Fruit fly (Drosophila melanogaster) whole organism, wandering third instar larva: ENCODE results near the gene CG44153.

Experiments
- Abd-B ChIP-seq: fragments of >200 bp; optimal IDR thresholded peaks from 2 replicates; lab custom pipeline; 2017; ENCODE audit warnings: missing biosample characterization, missing genetic modification characterization
- CG9705 ChIP-seq: fragments of 200-800 bp; sonication (Bioruptor generic); optimal IDR thresholded peaks from 2 replicates; lab custom pipeline; 2018; ENCODE audit warnings: missing biosample characterization, mild to moderate bottlenecking, missing genetic modification characterization
- CrebA ChIP-seq: fragments of 200-800 bp; sonication (Bioruptor generic); optimal IDR thresholded peaks from 2 replicates; lab custom pipeline; 2016; ENCODE audit warnings: missing biosample characterization, mild to moderate bottlenecking, missing genetic modification characterization, borderline replicate concordance
- Dfd ChIP-seq: fragments of >200 bp; optimal IDR thresholded peaks from 2 replicates; lab custom pipeline; 2017; ENCODE audit warnings: missing biosample characterization, missing genetic modification characterization
- Dif ChIP-seq: fragments of 200-275, 200-300 bp; sonication (Bioruptor generic); optimal IDR thresholded peaks from 2 replicates; lab custom pipeline; 2018; ENCODE audit warnings: missing biosample characterization, missing genetic modification characterization; ENCODE audit not compliant: partially characterized antibody
- GATAd ChIP-seq: sonication (Bioruptor generic); optimal IDR thresholded peaks from 2 replicates; lab custom pipeline; 2016; ENCODE audit warnings: missing biosample characterization, missing genetic modification characterization
- HLH106 ChIP-seq: fragments of 200-800 bp; optimal IDR thresholded peaks from 3 replicates; lab custom pipeline; 2019; ENCODE audit warnings: missing biosample characterization, mild to moderate bottlenecking, missing genetic modification characterization, moderate library complexity
- Hnf4 ChIP-seq: fragments of 200-800 bp; sonication (Bioruptor generic); optimal IDR thresholded peaks from 2 replicates; lab custom pipeline; 2016; ENCODE audit warnings: missing biosample characterization, mild to moderate bottlenecking, missing genetic modification characterization
- Mio ChIP-seq: sonication (Bioruptor generic); optimal IDR thresholded peaks from 2 replicates; lab custom pipeline; 2016; ENCODE audit warnings: missing biosample characterization, missing genetic modification characterization
- Myc ChIP-seq: fragments of >200 bp; optimal IDR thresholded peaks from 2 replicates; lab custom pipeline; 2017
- N ChIP-seq: fragments of >200 bp; optimal IDR thresholded peaks from 2 replicates; lab custom pipeline; 2018; ENCODE audit warnings: missing biosample characterization, missing external identifiers, missing genetic modification characterization
- Rel ChIP-seq, 2 experiments: fragments of 200-800 bp; sonication (Bioruptor generic) in 1 of 2; optimal IDR thresholded peaks; 2 replicates in 1 of 2; 3 replicates in 1 of 2; lab custom pipeline; 2016 to 2019; ENCODE audit warnings: mild to moderate bottlenecking in 2 of 2, missing biosample characterization in 2 of 2, missing genetic modification characterization in 2 of 2, moderate library complexity in 1 of 2
- Sp1 ChIP-seq: fragments of 200-800 bp; sonication (Bioruptor generic); optimal IDR thresholded peaks from 3 replicates; lab custom pipeline; 2019; ENCODE audit warnings: missing biosample characterization, mild to moderate bottlenecking, missing genetic modification characterization, moderate library complexity
- Vsx2 ChIP-seq: fragments of 200-300, 225-300 bp; sonication (Bioruptor generic); optimal IDR thresholded peaks from 2 replicates; lab custom pipeline; 2018; ENCODE audit warnings: missing biosample characterization, missing genetic modification characterization; ENCODE audit not compliant: partially characterized antibody
- brk ChIP-seq: fragments of 200-800 bp; sonication (Bioruptor generic); optimal IDR thresholded peaks from 2 replicates; lab custom pipeline; 2016; ENCODE audit warnings: missing biosample characterization, mild to moderate bottlenecking, missing genetic modification characterization
- dmrt93B ChIP-seq: fragments of 200-800 bp; sonication (Bioruptor generic); optimal IDR thresholded peaks from 2 replicates; lab custom pipeline; 2018; ENCODE audit warnings: missing biosample characterization, mild to moderate bottlenecking, missing genetic modification characterization
- dsf ChIP-seq: sonication (Bioruptor generic); optimal IDR thresholded peaks from 2 replicates; lab custom pipeline; 2016; ENCODE audit warnings: missing biosample characterization, missing genetic modification characterization, borderline replicate concordance
- ey ChIP-seq: fragments of 200-800 bp; sonication (Bioruptor generic); optimal IDR thresholded peaks from 2 replicates; lab custom pipeline; 2016; ENCODE audit warnings: missing biosample characterization, missing genetic modification characterization
- foxo ChIP-seq, 2 experiments: fragments of 200-800 bp; sonication (Bioruptor generic); optimal IDR thresholded peaks; 2 replicates in 1 of 2; 3 replicates in 1 of 2; lab custom pipeline; 2016 to 2017; ENCODE audit warnings: missing biosample characterization in 2 of 2, missing genetic modification characterization in 2 of 2
- fru ChIP-seq: fragments of 200-800 bp; sonication (Bioruptor generic); optimal IDR thresholded peaks from 3 replicates; lab custom pipeline; 2016; ENCODE audit warnings: missing biosample characterization, mild to moderate bottlenecking, missing genetic modification characterization
- h ChIP-seq: fragments of 200-800 bp; sonication (Bioruptor generic); optimal IDR thresholded peaks from 3 replicates; lab custom pipeline; 2016; ENCODE audit warnings: missing biosample characterization, mild to moderate bottlenecking, missing genetic modification characterization
- pan ChIP-seq: fragments of >200 bp; optimal IDR thresholded peaks from 2 replicates; lab custom pipeline; 2017
- psq ChIP-seq: fragments of 200-800 bp; sonication (Bioruptor generic); optimal IDR thresholded peaks from 3 replicates; lab custom pipeline; 2017; ENCODE audit warnings: missing biosample characterization, mild to moderate bottlenecking, missing genetic modification characterization, moderate library complexity
- rgr ChIP-seq: fragments of 200-800 bp; sonication (Bioruptor generic); optimal IDR thresholded peaks from 3 replicates; lab custom pipeline; 2016; ENCODE audit warnings: missing biosample characterization, mild to moderate bottlenecking, missing genetic modification characterization
- tai ChIP-seq: sonication (Bioruptor generic); optimal IDR thresholded peaks from 2 replicates; lab custom pipeline; 2016; ENCODE audit warnings: missing biosample characterization, missing genetic modification characterization
- usp ChIP-seq: fragments of >200 bp; optimal IDR thresholded peaks from 2 replicates; lab custom pipeline; 2017; ENCODE audit warnings: missing biosample characterization, missing genetic modification characterization
- woc ChIP-seq: sonication (Bioruptor generic); optimal IDR thresholded peaks from 2 replicates; lab custom pipeline; 2016; ENCODE audit warnings: missing biosample characterization, mild to moderate bottlenecking, missing genetic modification characterization

The CG44153 gene

DNA sequence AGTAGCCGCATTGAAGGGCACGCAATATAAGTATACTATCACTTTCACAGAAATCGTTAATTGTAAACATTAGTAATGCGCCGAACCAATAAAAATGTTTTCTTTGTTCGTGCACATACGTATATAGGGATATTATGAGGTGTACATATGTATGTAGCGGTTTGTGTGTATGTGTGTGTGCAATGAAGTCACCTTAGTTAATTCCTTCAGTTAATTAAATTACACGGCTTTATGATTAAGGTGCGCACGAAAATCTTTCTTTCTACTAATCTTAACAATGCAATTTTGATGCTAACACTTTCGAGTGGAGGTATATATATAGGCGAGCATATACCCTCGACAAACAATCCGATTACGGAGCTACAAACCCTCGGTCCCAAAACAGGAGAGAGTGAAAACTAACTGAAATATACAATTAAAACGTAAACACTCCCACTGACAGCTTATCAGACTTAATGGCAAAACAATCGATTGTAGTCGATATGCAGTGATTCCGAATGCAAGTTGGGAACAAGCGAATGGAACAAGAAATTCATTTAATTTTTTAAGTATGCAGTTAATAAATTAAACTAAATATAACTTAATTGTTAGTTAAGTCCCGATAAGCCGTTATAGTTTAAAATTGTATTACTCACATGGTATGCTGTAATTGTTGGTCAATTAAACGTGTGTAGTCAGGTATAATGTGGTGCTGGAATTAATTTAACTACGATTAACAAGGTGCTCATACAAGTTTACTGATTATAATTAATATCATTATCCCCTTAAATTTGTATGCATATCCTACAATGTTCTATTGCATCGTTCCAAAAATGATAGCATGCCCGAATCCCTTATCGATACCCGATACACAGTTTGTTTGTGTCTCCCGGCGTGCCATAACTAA is 40.7 kb upstream of the CG44153 start, which contains the start of the genes Npc1a and Prosalpha6 (continued):
- TF ChIP-seq Myc (lab: Kevin White, UChicago) = peak; percentile 14
- TF ChIP-seq Hnf4 (GFP tag; lab: Kevin White, UChicago) = peak; percentile 19
- no peak for TF ChIP-seq CrebA (GFP tag; lab: Kevin White, UChicago)
- no peak for TF ChIP-seq Sp1 (GFP tag; lab: Kevin White, UChicago)
- TF ChIP-seq HLH106 = no peak
- TF ChIP-seq brk (GFP tag; lab: Kevin White, UChicago) = no peak
- no peak for TF ChIP-seq fru (GFP tag; lab: Kevin White, UChicago)
- TF ChIP-seq Dif (GFP tag; lab: Kevin White, UChicago) = peak; percentile 58
- TF ChIP-seq Abd-B (GFP tag; lab: Kevin White, UChicago) = no peak
- TF ChIP-seq dmrt93B (GFP tag; lab: Kevin White, UChicago) = no peak
- TF ChIP-seq GATAd = no peak
- no peak for TF ChIP-seq Rel (GFP tag; optimal IDR thresholded peaks at IDR 0.05; lab: Kevin White, UChicago)
- TF ChIP-seq Rel (tag; optimal IDR thresholded peaks at IDR 0.05; lab: Kevin White, UChicago) = no peak

- TF ChIP-seq ey (GFP tag; lab: Kevin White, UChicago) = no peak
- no peak for TF ChIP-seq CrebA (GFP tag; lab: Kevin White, UChicago)
- TF ChIP-seq psq = no peak
- no peak for TF ChIP-seq usp
- no peak for TF ChIP-seq foxo (GFP tag; optimal IDR thresholded peaks at IDR 0.05; lab: Kevin White, UChicago)
- TF ChIP-seq CG9705 (GFP tag; lab: Kevin White, UChicago) = no peak
- TF ChIP-seq h = no peak
- no peak for TF ChIP-seq tai (GFP tag; lab: Kevin White, UChicago)
- no peak for TF ChIP-seq dmrt93B (GFP tag; lab: Kevin White, UChicago)
- no peak for TF ChIP-seq Mio
- TF ChIP-seq Rel (GFP tag; optimal IDR thresholded peaks at IDR 0.05; lab: Kevin White, UChicago) = no peak
- TF ChIP-seq Rel (tag; optimal IDR thresholded peaks at IDR 0.05; lab: Kevin White, UChicago) = no peak
- no peak for TF ChIP-seq Myc (lab: Kevin White, UChicago)
- no peak for TF ChIP-seq Dfd
- no peak for TF ChIP-seq N (GFP tag; lab: Kevin White, UChicago)
- TF ChIP-seq pan (lab: Kevin White, UChicago) = no peak
- no peak for TF ChIP-seq dsf (GFP tag; lab: Kevin White, UChicago)
- no peak for TF ChIP-seq fru (GFP tag; lab: Kevin White, UChicago)
These were observed 40.0 kb upstream of the CG44153 start for dm6 chr2L:10220010-10220409.

- TF ChIP-seq Sp1 (GFP tag; lab: Kevin White, UChicago) (no peak), Rel (GFP tag; optimal IDR thresholded peaks at IDR 0.05; lab: Kevin White, UChicago) (no peak), Rel (tag; optimal IDR thresholded peaks at IDR 0.05; lab: Kevin White, UChicago) (peak; percentile 33), Hnf4 (GFP tag; lab: Kevin White, UChicago) (peak; percentile 1), Vsx2 (GFP tag; lab: Kevin White, UChicago) (no peak), woc (peak; percentile 50), brk (GFP tag; lab: Kevin White, UChicago) (peak; percentile 1), psq (peak; percentile 44)
These were observed 30.8 kb upstream of the CG44153 start, which contains the start of the genes CG5727 and ath for dm6 chr2L:10210631-10211557. CG5727 (minus strand) TSS chr2L:10210681. ath (plus strand) TSS chr2L:10211143.

- TF ChIP-seq Sp1 (GFP tag; lab: Kevin White, UChicago) = no peak
- TF ChIP-seq rgr = no peak
- TF ChIP-seq Vsx2 (GFP tag; lab: Kevin White, UChicago) = no peak
- TF ChIP-seq, all 38 proteins: peak for 0
These were observed 29.0 kb upstream of the CG44153 start, which contains the start of gene CG5731 for dm6 chr2L:10208799-10209794. CG5731 (minus strand) TSS chr2L:10209744.
